Fruit fly (Drosophila melanogaster): ENCODE measurements around the gene Act88F.

Act88F gene

dm6 chr3R:15418824-15419530, 20.8 kb upstream of the Act88F start (continued):
- peak; percentile 81 for TF ChIP-seq tio (GFP tag; optimal IDR thresholded peaks at IDR 0.05)
- peak; percentile 67 for TF ChIP-seq CG18619 (GFP tag; optimal IDR thresholded peaks at IDR 0.05)
- peak; percentile 74 for TF ChIP-seq crol (GFP tag; IDR thresholded peaks at IDR 0.05)
- TF ChIP-seq CG12236 (GFP tag; optimal IDR thresholded peaks at IDR 0.05): no peak
- TF ChIP-seq Elba2 (GFP tag; optimal IDR thresholded peaks at IDR 0.05): peak; percentile 40
- peak; percentile 29 for TF ChIP-seq HLH54F (GFP tag; optimal IDR thresholded peaks at IDR 0.05)
- peak; percentile 29 for TF ChIP-seq CG12219 (GFP tag; optimal IDR thresholded peaks at IDR 0.05)
- TF ChIP-seq CG6254 (GFP tag; optimal IDR thresholded peaks at IDR 0.05): peak; percentile 33
- TF ChIP-seq unpg (GFP tag; optimal IDR thresholded peaks at IDR 0.05): peak; percentile 78
- no peak for TF ChIP-seq CG6654 (GFP tag; optimal IDR thresholded peaks at IDR 0.05)
- 0 out of 2 replicates have a peak, but pooled peaks have one; percentile 13 for TF ChIP-seq CG32532 (GFP tag; IDR thresholded peaks at IDR 0.05)
- no peak for TF ChIP-seq eyg (GFP tag; optimal IDR thresholded peaks at IDR 0.05)
- TF ChIP-seq Poxn (GFP tag; IDR thresholded peaks at IDR 0.05): no peak
- peak; percentile 47 for TF ChIP-seq sug (tag; optimal IDR thresholded peaks at IDR 0.05)
- no peak for TF ChIP-seq sob (GFP tag; IDR thresholded peaks at IDR 0.05)
- no peak for TF ChIP-seq grn (GFP tag; optimal IDR thresholded peaks at IDR 0.05)
- TF ChIP-seq Hey (tag; optimal IDR thresholded peaks at IDR 0.05): no peak
- TF ChIP-seq twi (tag; optimal IDR thresholded peaks at IDR 0.05): peak; percentile 48
- no peak for TF ChIP-seq CG17568 (GFP tag; optimal IDR thresholded peaks at IDR 0.05)
- peak; percentile 83 for TF ChIP-seq abd-A (tag; optimal IDR thresholded peaks at IDR 0.05)
- no peak for TF ChIP-seq CG34224 (GFP tag; IDR thresholded peaks at IDR 0.05; ENCODE audit: partially characterized antibody)
- no peak for TF ChIP-seq jumu (GFP tag; optimal IDR thresholded peaks at IDR 0.05)
- no peak for TF ChIP-seq dati (GFP tag; IDR thresholded peaks at IDR 0.05)
- no peak for TF ChIP-seq nom (GFP tag; optimal IDR thresholded peaks at IDR 0.05)
- TF ChIP-seq gsb (GFP tag; IDR thresholded peaks at IDR 0.05): no peak
- TF ChIP-seq Atf-2 (GFP tag; optimal IDR thresholded peaks at IDR 0.05): peak; percentile 17
- no peak for TF ChIP-seq Opbp (GFP tag; IDR thresholded peaks at IDR 0.05; ENCODE audit: partially characterized antibody)
- TF ChIP-seq Nf-YC (tag; optimal IDR thresholded peaks at IDR 0.05): peak; percentile 42
- no peak for TF ChIP-seq en (GFP tag; optimal IDR thresholded peaks at IDR 0.05)
- TF ChIP-seq Myb (GFP tag; optimal IDR thresholded peaks at IDR 0.05): no peak
- no peak for TF ChIP-seq GATAe (GFP tag; conservative IDR thresholded peaks at IDR 0.05)
- TF ChIP-seq bbx (GFP tag; IDR thresholded peaks at IDR 0.05; ENCODE audit: partially characterized antibody): no peak
- TF ChIP-seq dpn (GFP tag; optimal IDR thresholded peaks at IDR 0.05): peak in 1 of 2 experiments; percentile 65
- TF ChIP-seq dmrt11E (tag; optimal IDR thresholded peaks at IDR 0.05): peak; percentile 95
- no peak for TF ChIP-seq CG4854 (GFP tag; optimal IDR thresholded peaks at IDR 0.05)
- TF ChIP-seq Lpt (GFP tag; optimal IDR thresholded peaks at IDR 0.05): no peak
- peak in 1 of 2 experiments; percentile 34 for TF ChIP-seq chif (GFP tag; optimal IDR thresholded peaks at IDR 0.05)
- no peak for TF ChIP-seq tup (GFP tag; optimal IDR thresholded peaks at IDR 0.05)
- no peak for TF ChIP-seq sim (GFP tag; IDR thresholded peaks at IDR 0.05)
- no peak for TF ChIP-seq da (GFP tag; optimal IDR thresholded peaks at IDR 0.05)
- TF ChIP-seq CG10959 (GFP tag; IDR thresholded peaks at IDR 0.05): no peak
- 0 out of 2 replicates have a peak, but pooled peaks have one; percentile 48 for TF ChIP-seq ttk (GFP tag; IDR thresholded peaks at IDR 0.05)
- TF ChIP-seq chm (GFP tag; IDR thresholded peaks at IDR 0.05): no peak
- TF ChIP-seq Hr3 (GFP tag; optimal IDR thresholded peaks at IDR 0.05): peak; percentile 80
- peak; percentile 32 for TF ChIP-seq CG18011 (GFP tag; optimal IDR thresholded peaks at IDR 0.05)
- no peak for TF ChIP-seq Tbp (GFP tag; optimal IDR thresholded peaks at IDR 0.05)
- TF ChIP-seq NK7.1 (GFP tag; optimal IDR thresholded peaks at IDR 0.05): no peak
- no peak for TF ChIP-seq Dref (GFP tag; IDR thresholded peaks at IDR 0.05)
- peak; percentile 77 for TF ChIP-seq CG11695 (GFP tag; IDR thresholded peaks at IDR 0.05)
- TF ChIP-seq CG13123 (GFP tag; optimal IDR thresholded peaks at IDR 0.05): peak; percentile 50
- peak; percentile 94 for TF ChIP-seq zf30C (GFP tag; optimal IDR thresholded peaks at IDR 0.05)

Measured in whole organism, embryonic.